Fruit fly (Drosophila melanogaster) whole organism, adult: ENCODE results near the gene UK114.

Experiments
- CG11617 ChIP-seq: fragments of 200-800 bp; sonication (Bioruptor generic); optimal IDR thresholded peaks from 2 replicates; lab custom pipeline; 2017; ENCODE audit warnings: mild to moderate bottlenecking, missing biosample characterization, missing genetic modification reagents, missing genetic modification characterization
- CG12768 ChIP-seq: fragments of 200-800 bp; sonication (Bioruptor generic); optimal IDR thresholded peaks from 2 replicates; lab custom pipeline; 2017; ENCODE audit warnings: missing biosample characterization, missing genetic modification characterization, mild to moderate bottlenecking, moderate library complexity, missing genetic modification reagents
- CG33017 ChIP-seq: fragments of 200-800 bp; sonication (Bioruptor generic); optimal IDR thresholded peaks from 2 replicates; lab custom pipeline; 2018; ENCODE audit warnings: missing biosample characterization, mild to moderate bottlenecking, missing genetic modification characterization, moderate library complexity
- Clk ChIP-seq: fragments of 200-800 bp; sonication (Bioruptor generic); optimal IDR thresholded peaks from 2 replicates; lab custom pipeline; 2017; ENCODE audit warnings: missing biosample characterization, missing genetic modification characterization
- cnc ChIP-seq, 2 experiments: fragments of >200 bp; optimal IDR thresholded peaks; 2 replicates each; lab custom pipeline; 2017
- kay ChIP-seq: fragments of 200-800 bp; sonication (Bioruptor generic); peaks from one replicate; lab custom pipeline; 2016; ENCODE audit warnings: missing biosample characterization, missing genetic modification characterization, borderline replicate concordance
- toe ChIP-seq: fragments of 200-800 bp; sonication (Bioruptor generic); optimal IDR thresholded peaks from 2 replicates; lab custom pipeline; 2016; ENCODE audit warnings: missing biosample characterization, missing genetic modification characterization

- TF ChIP-seq cnc (optimal IDR thresholded peaks at IDR 0.05; lab: Kevin White, UChicago) (no peak), CG33017 (no peak), CG11617 (GFP tag; lab: Kevin White, UChicago) (no peak), CG12768 (GFP tag; lab: Kevin White, UChicago) (no peak), Clk (GFP tag; lab: Kevin White, UChicago) (no peak), toe (no peak), kay (peak; percentile 0)
Observed at dm6 chr2L:15275794-15276193, 903 bp upstream of the UK114 start.
